Fruit fly (Drosophila melanogaster) whole organism, prepupa: ENCODE measurements around the gene CG31807.
A peak's percentile ranks its signal among the peaks of the same experiment; 100 is the strongest.

Experiments used
- CG10631 ChIP-seq: fragments of 200-800 bp; sonication (Bioruptor generic); optimal IDR thresholded peaks from 2 replicates; lab custom pipeline; 2016; ENCODE audit warnings: missing biosample characterization, missing genetic modification characterization
- CG11902 ChIP-seq: fragments of 200-800 bp; sonication (Bioruptor generic); optimal IDR thresholded peaks from 3 replicates; lab custom pipeline; 2016; ENCODE audit warnings: missing biosample characterization, missing genetic modification characterization
- CG15336 ChIP-seq: fragments of 200-800 bp; sonication (Bioruptor generic); IDR thresholded peaks from 2 replicates; pipeline ENCODE4 v1.3.6; 2022; ENCODE audit warnings: missing biosample characterization, missing genetic modification characterization
- CG1621 ChIP-seq: fragments of 200-800 bp; sonication (Bioruptor generic); optimal IDR thresholded peaks from 3 replicates; lab custom pipeline; 2018; ENCODE audit warnings: missing biosample characterization, mild to moderate bottlenecking, missing genetic modification characterization
- CG16779 ChIP-seq: fragments of 200-800 bp; sonication (Bioruptor generic); optimal IDR thresholded peaks from 3 replicates; lab custom pipeline; 2017; ENCODE audit warnings: missing biosample characterization, mild to moderate bottlenecking, missing genetic modification characterization
- CG34406 ChIP-seq: fragments of 200-800 bp; sonication (Bioruptor generic); optimal IDR thresholded peaks from 3 replicates; lab custom pipeline; 2016; ENCODE audit warnings: missing biosample characterization, missing genetic modification characterization
- CG4318 ChIP-seq: fragments of 200-800 bp; sonication (Bioruptor generic); optimal IDR thresholded peaks from 3 replicates; lab custom pipeline; 2017; ENCODE audit warnings: missing biosample characterization, mild to moderate bottlenecking, missing genetic modification characterization
- CG6163 ChIP-seq: fragments of 200-800 bp; sonication (Bioruptor generic); IDR thresholded peaks from 3 replicates; pipeline ENCODE4 v1.3.6; 2022; ENCODE audit warnings: missing biosample characterization, missing genetic modification characterization
- CG6276 ChIP-seq: fragments of 200-800 bp; sonication (Bioruptor generic); optimal IDR thresholded peaks from 2 replicates; lab custom pipeline; 2017; ENCODE audit warnings: missing biosample characterization, mild to moderate bottlenecking, missing genetic modification characterization
- CG6808 ChIP-seq: fragments of 200-800 bp; sonication (Bioruptor generic); optimal IDR thresholded peaks from 3 replicates; lab custom pipeline; 2017; ENCODE audit warnings: missing biosample characterization, missing genetic modification characterization, mild to moderate bottlenecking, moderate library complexity, missing genetic modification reagents
- CG6854 ChIP-seq: fragments of 200-800 bp; sonication (Bioruptor generic); optimal IDR thresholded peaks from 2 replicates; lab custom pipeline; 2017; ENCODE audit warnings: missing biosample characterization, mild to moderate bottlenecking, missing genetic modification characterization
- CG8119 ChIP-seq: fragments of 200-800 bp; sonication (Bioruptor generic); IDR thresholded peaks from 3 replicates; pipeline ENCODE4 v1.3.6; 2022; ENCODE audit warnings: missing biosample characterization, missing genetic modification characterization
- CG8319 ChIP-seq: fragments of 200-800 bp; sonication (Bioruptor generic); optimal IDR thresholded peaks from 3 replicates; lab custom pipeline; 2016; ENCODE audit warnings: missing biosample characterization, missing genetic modification characterization
- Eip75B ChIP-seq: fragments of 200-800 bp; sonication (Bioruptor generic); optimal IDR thresholded peaks from 3 replicates; lab custom pipeline; 2016; ENCODE audit warnings: missing biosample characterization, missing genetic modification characterization
- Ets21C ChIP-seq: fragments of 200-800 bp; sonication (Bioruptor generic); optimal IDR thresholded peaks from 3 replicates; lab custom pipeline; 2016; ENCODE audit warnings: missing biosample characterization, missing genetic modification characterization
- Ets96B ChIP-seq: fragments of 200-800 bp; optimal IDR thresholded peaks from 2 replicates; lab custom pipeline; 2019; ENCODE audit warnings: missing biosample characterization, mild to moderate bottlenecking, missing genetic modification characterization, moderate library complexity
- Gug ChIP-seq: fragments of 200-800 bp; sonication (Bioruptor generic); IDR thresholded peaks from 2 replicates; pipeline ENCODE4 v1.3.6; 2022; ENCODE audit warnings: missing biosample characterization, missing genetic modification characterization
- Hr39 ChIP-seq: fragments of 200-800 bp; sonication (Bioruptor generic); optimal IDR thresholded peaks from 2 replicates; lab custom pipeline; 2016; ENCODE audit warnings: missing biosample characterization, missing genetic modification characterization
- Hr4 ChIP-seq: fragments of 200-800 bp; sonication (Bioruptor generic); optimal IDR thresholded peaks from 3 replicates; lab custom pipeline; 2016; ENCODE audit warnings: missing biosample characterization, missing genetic modification characterization
- Lpt ChIP-seq: fragments of 200-800 bp; sonication (Bioruptor generic); optimal IDR thresholded peaks from 3 replicates; lab custom pipeline; 2016; ENCODE audit warnings: missing biosample characterization, missing genetic modification characterization
- Smox ChIP-seq: fragments of 200-800 bp; sonication (Bioruptor generic); optimal IDR thresholded peaks from 3 replicates; lab custom pipeline; 2016; ENCODE audit warnings: missing biosample characterization, missing genetic modification characterization
- Sox14 ChIP-seq: fragments of 200-800 bp; sonication (Bioruptor generic); optimal IDR thresholded peaks from 3 replicates; lab custom pipeline; 2016; ENCODE audit warnings: missing biosample characterization, missing genetic modification characterization
- achi ChIP-seq: fragments of 200-800 bp; sonication (Bioruptor generic); optimal IDR thresholded peaks from 3 replicates; lab custom pipeline; 2016; ENCODE audit warnings: missing biosample characterization, missing genetic modification characterization
- acj6 ChIP-seq: fragments of 200-800 bp; sonication (Bioruptor generic); optimal IDR thresholded peaks from 3 replicates; lab custom pipeline; 2016; ENCODE audit warnings: missing biosample characterization, missing genetic modification characterization
- cyc ChIP-seq: fragments of 200-800 bp; sonication (Bioruptor generic); optimal IDR thresholded peaks from 3 replicates; lab custom pipeline; 2016; ENCODE audit warnings: missing biosample characterization, missing genetic modification characterization
- dac ChIP-seq: fragments of 200-800 bp; sonication (Bioruptor generic); optimal IDR thresholded peaks from 2 replicates; lab custom pipeline; 2017; ENCODE audit warnings: missing biosample characterization, mild to moderate bottlenecking, missing genetic modification characterization
- dsx ChIP-seq: fragments of 200-800 bp; optimal IDR thresholded peaks from 3 replicates; lab custom pipeline; 2019; ENCODE audit warnings: missing biosample characterization, mild to moderate bottlenecking, missing genetic modification characterization, moderate library complexity; ENCODE audit not compliant: poor library complexity, severe bottlenecking
- eg ChIP-seq: fragments of 200-800 bp; sonication (Bioruptor generic); IDR thresholded peaks from 3 replicates; pipeline ENCODE4 v1.3.6; 2022; ENCODE audit warnings: missing biosample characterization, missing genetic modification characterization
- esn ChIP-seq: fragments of 200-800 bp; sonication (Bioruptor generic); optimal IDR thresholded peaks from 2 replicates; lab custom pipeline; 2016; ENCODE audit warnings: missing biosample characterization, mild to moderate bottlenecking, missing genetic modification characterization, moderate library complexity
- fd59A ChIP-seq: fragments of 200-800 bp; sonication (Bioruptor generic); optimal IDR thresholded peaks from 2 replicates; lab custom pipeline; 2017; ENCODE audit warnings: missing biosample characterization, mild to moderate bottlenecking, missing genetic modification characterization, missing genetic modification reagents
- fd85E ChIP-seq: fragments of 200-800 bp; sonication (Bioruptor generic); optimal IDR thresholded peaks from 3 replicates; lab custom pipeline; 2016; ENCODE audit warnings: missing biosample characterization, missing genetic modification characterization
- fkh ChIP-seq: fragments of 200-800 bp; sonication (Bioruptor generic); optimal IDR thresholded peaks from 3 replicates; lab custom pipeline; 2017; ENCODE audit warnings: missing biosample characterization, mild to moderate bottlenecking, missing genetic modification characterization, moderate library complexity
- lz ChIP-seq: fragments of 200-800 bp; sonication (Bioruptor generic); optimal IDR thresholded peaks from 3 replicates; lab custom pipeline; 2016; ENCODE audit warnings: missing biosample characterization, missing genetic modification characterization
- ss ChIP-seq, 2 experiments: fragments of 200-800 bp; sonication (Bioruptor generic); optimal IDR thresholded peaks; 2 replicates in 1 of 2; 3 replicates in 1 of 2; lab custom pipeline; 2017 to 2018; ENCODE audit warnings: mild to moderate bottlenecking in 2 of 2, missing biosample characterization in 2 of 2, missing genetic modification characterization in 2 of 2, moderate library complexity in 1 of 2
- svp ChIP-seq: fragments of 200-800 bp; sonication (Bioruptor generic); peaks from one replicate; lab custom pipeline; 2016; ENCODE audit warnings: missing biosample characterization, missing genetic modification characterization
- vri ChIP-seq: fragments of 200-800 bp; sonication (Bioruptor generic); optimal IDR thresholded peaks from 3 replicates; lab custom pipeline; 2016; ENCODE audit warnings: missing biosample characterization, mild to moderate bottlenecking, missing genetic modification characterization

CG31807 gene

DNA sequence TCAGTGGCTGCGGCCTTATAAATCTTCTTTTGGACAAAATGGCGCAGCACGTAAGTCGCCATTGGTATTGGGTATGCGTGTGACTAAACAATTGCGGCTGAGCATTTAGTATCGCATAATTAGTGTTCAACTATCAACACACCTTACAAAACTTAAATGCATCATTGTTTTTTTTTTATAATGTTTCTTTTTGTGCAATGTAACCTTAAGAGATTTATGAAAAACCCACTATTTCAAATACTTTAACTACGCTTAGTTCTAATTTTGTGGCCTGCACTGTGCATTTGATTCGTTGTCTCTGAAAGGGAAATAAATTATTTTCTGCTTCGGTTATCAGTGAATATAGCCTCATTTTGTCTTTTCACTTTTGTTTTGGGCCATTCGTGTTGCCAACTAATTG is 39.8 kb downstream of the CG31807 start (continued):
- TF ChIP-seq Smox (peak; percentile 53), Gug (GFP tag; lab: Robert Waterston, UW) (no peak), CG8319 (peak; percentile 37), CG16779 (tag; lab: Kevin White, UChicago) (no peak), lz (GFP tag; lab: Kevin White, UChicago) (peak; percentile 60), CG11902 (GFP tag; lab: Kevin White, UChicago) (peak; percentile 43), cyc (GFP tag; lab: Kevin White, UChicago) (peak; percentile 54), CG6808 (peak; percentile 31), Eip75B (GFP tag; lab: Kevin White, UChicago) (peak; percentile 65), CG8119 (GFP tag; lab: Robert Waterston, UW) (peak; percentile 77; the same call in 2 of the 3 replicates), CG34406 (GFP tag; lab: Kevin White, UChicago) (peak; percentile 59), Ets21C (GFP tag; lab: Kevin White, UChicago) (peak; percentile 55), Lpt (peak; percentile 46), dsx (GFP tag; lab: Kevin White, UChicago) (no peak), dac (peak; percentile 3), achi (peak; percentile 60), vri (peak; percentile 54), CG1621 (peak; percentile 38), fd85E (GFP tag; lab: Kevin White, UChicago) (no peak), CG6276 (GFP tag; lab: Kevin White, UChicago) (peak; percentile 57), CG6163 (GFP tag; lab: Robert Waterston, UW) (peak; percentile 62), CG4318 (GFP tag; lab: Kevin White, UChicago) (peak; percentile 18), acj6 (GFP tag; lab: Kevin White, UChicago) (peak; percentile 67)

DNA sequence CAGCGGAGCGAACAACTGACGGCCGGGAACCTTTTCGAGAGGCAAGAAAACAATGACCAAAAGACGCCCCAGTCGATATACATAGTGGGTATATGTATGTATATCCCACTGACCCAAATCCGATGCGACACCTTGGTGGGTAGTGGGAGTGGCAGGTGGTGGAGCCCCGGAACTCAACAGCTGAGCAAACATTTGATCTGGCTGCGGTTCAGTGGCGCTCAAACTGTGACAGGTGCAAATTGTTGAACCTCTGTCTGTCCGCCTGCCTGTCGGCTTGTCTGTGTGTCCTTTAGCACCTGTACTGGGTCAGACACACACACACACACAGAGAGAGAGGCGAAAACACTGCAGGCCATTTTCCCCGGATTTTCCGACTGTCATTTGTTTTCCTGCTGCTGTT is 40.4 kb downstream of the CG31807 start:
- no peak for TF ChIP-seq svp
- TF ChIP-seq Hr4 (GFP tag; lab: Kevin White, UChicago), result no peak
- TF ChIP-seq fkh, result peak; percentile 11
- no peak for TF ChIP-seq Ets96B

- TF ChIP-seq vri (no peak), Lpt (peak; percentile 19), CG8119 (GFP tag; lab: Robert Waterston, UW) (peak; percentile 43; the same call in 2 of the 3 replicates), eg (GFP tag; lab: Robert Waterston, UW) (peak; percentile 55; the same call in 1 of the 3 replicates), CG15336 (GFP tag; lab: Robert Waterston, UW) (peak; percentile 44; the same call in 1 of the 2 replicates)
Observed at dm6 chr2L:16640846-16641245, 43.0 kb downstream of the CG31807 start.

- no peak for TF ChIP-seq fd59A (GFP tag; lab: Kevin White, UChicago)
- no peak for TF ChIP-seq esn (GFP tag; lab: Kevin White, UChicago)
- no peak for TF ChIP-seq Sox14 (GFP tag; lab: Kevin White, UChicago)
- no peak for TF ChIP-seq CG4318 (GFP tag; lab: Kevin White, UChicago)
- TF ChIP-seq dac, result no peak
- no peak for TF ChIP-seq CG6854
- TF ChIP-seq ss (GFP tag; optimal IDR thresholded peaks at IDR 0.05; lab: Kevin White, UChicago), result peak in 1 of 2 experiments; percentile 31
- no peak for TF ChIP-seq svp
- TF ChIP-seq Hr39, result no peak
- no peak for TF ChIP-seq CG15336 (GFP tag; lab: Robert Waterston, UW)
- TF ChIP-seq CG10631, result no peak
- no peak for TF ChIP-seq eg (GFP tag; lab: Robert Waterston, UW)
- 0 out of 2 replicates have a peak, but pooled peaks have one; percentile 24 for TF ChIP-seq Gug (GFP tag; lab: Robert Waterston, UW)
Observed at dm6 chr2L:16638349-16638748, 45.5 kb downstream of the CG31807 start.
